Fruit fly (Drosophila melanogaster): ENCODE measurements around the gene pigeon.

pigeon gene

dm6 chr2L:19158005-19158666 is 27.7 kb upstream of the pigeon start (continued):
- TF ChIP-seq CG6765 (GFP tag; optimal IDR thresholded peaks at IDR 0.05) (peak; percentile 73), salm (tag; optimal IDR thresholded peaks at IDR 0.05) (no peak), mirr (GFP tag; optimal IDR thresholded peaks at IDR 0.05) (peak; percentile 76), CG4404 (GFP tag; IDR thresholded peaks at IDR 0.05) (no peak), nom (GFP tag; optimal IDR thresholded peaks at IDR 0.05) (peak; percentile 81), CG3281 (GFP tag; optimal IDR thresholded peaks at IDR 0.05) (peak; percentile 58), dati (GFP tag; IDR thresholded peaks at IDR 0.05) (no peak), Hr3 (GFP tag; optimal IDR thresholded peaks at IDR 0.05) (no peak), cwo (GFP tag; optimal IDR thresholded peaks at IDR 0.05) (peak; percentile 31), CG14965 (GFP tag; optimal IDR thresholded peaks at IDR 0.05; ENCODE audit: borderline replicate concordance) (no peak), CG10959 (GFP tag; IDR thresholded peaks at IDR 0.05) (no peak), HmgZ (tag; optimal IDR thresholded peaks at IDR 0.05) (peak; percentile 55), CG12744 (GFP tag; optimal IDR thresholded peaks at IDR 0.05) (no peak), repo (GFP tag; optimal IDR thresholded peaks at IDR 0.05) (no peak), Atf-2 (GFP tag; optimal IDR thresholded peaks at IDR 0.05) (peak; percentile 8), sc (optimal IDR thresholded peaks at IDR 0.05) (no peak), sc (GFP tag; optimal IDR thresholded peaks at IDR 0.05) (no peak), fd3F (GFP tag; optimal IDR thresholded peaks at IDR 0.05) (no peak), pho (GFP tag; optimal IDR thresholded peaks at IDR 0.05) (no peak), Meics (GFP tag; optimal IDR thresholded peaks at IDR 0.05) (peak; percentile 46), CG10147 (GFP tag; optimal IDR thresholded peaks at IDR 0.05) (peak; percentile 21), CG6689 (GFP tag; IDR thresholded peaks at IDR 0.05) (no peak), CG30431 (GFP tag; optimal IDR thresholded peaks at IDR 0.05) (no peak), CTCF (GFP tag; optimal IDR thresholded peaks at IDR 0.05) (no peak), CG4328 (GFP tag; optimal IDR thresholded peaks at IDR 0.05) (no peak), CG9215 (GFP tag; IDR thresholded peaks at IDR 0.05) (no peak), Vsx1 (GFP tag; optimal IDR thresholded peaks at IDR 0.05) (peak; percentile 8), vvl (GFP tag; IDR thresholded peaks at IDR 0.05) (peak; percentile 47; the same call in 1 of the 2 replicates), CG13424 (tag; optimal IDR thresholded peaks at IDR 0.05) (no peak), CG2875 (GFP tag; optimal IDR thresholded peaks at IDR 0.05) (no peak), ranshi (GFP tag; IDR thresholded peaks at IDR 0.05) (no peak; the same call in 1 of the 2 replicates), CG8281 (tag; optimal IDR thresholded peaks at IDR 0.05) (no peak), disco-r (GFP tag; optimal IDR thresholded peaks at IDR 0.05) (no peak), CG3838 (GFP tag; optimal IDR thresholded peaks at IDR 0.05) (no peak), vnd (GFP tag; IDR thresholded peaks at IDR 0.05; ENCODE audit: partially characterized antibody) (no peak), slp2 (GFP tag; optimal IDR thresholded peaks at IDR 0.05) (no peak), nmo (GFP tag; optimal IDR thresholded peaks at IDR 0.05) (no peak), Sin3A (optimal IDR thresholded peaks at IDR 0.05) (no peak), slbo (GFP tag; IDR thresholded peaks at IDR 0.05) (no peak), dan (GFP tag; IDR thresholded peaks at IDR 0.05) (no peak), chinmo (GFP tag; IDR thresholded peaks at IDR 0.05; ENCODE audit: partially characterized antibody) (peak; percentile 90; the same call in 3 of the 4 replicates), trh (GFP tag; optimal IDR thresholded peaks at IDR 0.05) (no peak), zfh2 (GFP tag; optimal IDR thresholded peaks at IDR 0.05) (no peak), crc (GFP tag; optimal IDR thresholded peaks at IDR 0.05) (no peak), CG4820 (GFP tag; optimal IDR thresholded peaks at IDR 0.05) (no peak), luna (GFP tag; optimal IDR thresholded peaks at IDR 0.05) (no peak), MTF-1 (GFP tag; optimal IDR thresholded peaks at IDR 0.05; ENCODE audit: borderline replicate concordance) (peak; percentile 49), nau (GFP tag; optimal IDR thresholded peaks at IDR 0.05) (peak; percentile 14), scrt (GFP tag; optimal IDR thresholded peaks at IDR 0.05) (peak; percentile 78), sd (tag; optimal IDR thresholded peaks at IDR 0.05) (peak; percentile 75), Ssrp (tag; optimal IDR thresholded peaks at IDR 0.05) (no peak)
